Fruit fly (Drosophila melanogaster): Measurements from ENCODE around the gene CG17190.
A peak's percentile ranks its signal among the peaks of the same experiment; 100 is the strongest.

Gene CG17190

DNA sequence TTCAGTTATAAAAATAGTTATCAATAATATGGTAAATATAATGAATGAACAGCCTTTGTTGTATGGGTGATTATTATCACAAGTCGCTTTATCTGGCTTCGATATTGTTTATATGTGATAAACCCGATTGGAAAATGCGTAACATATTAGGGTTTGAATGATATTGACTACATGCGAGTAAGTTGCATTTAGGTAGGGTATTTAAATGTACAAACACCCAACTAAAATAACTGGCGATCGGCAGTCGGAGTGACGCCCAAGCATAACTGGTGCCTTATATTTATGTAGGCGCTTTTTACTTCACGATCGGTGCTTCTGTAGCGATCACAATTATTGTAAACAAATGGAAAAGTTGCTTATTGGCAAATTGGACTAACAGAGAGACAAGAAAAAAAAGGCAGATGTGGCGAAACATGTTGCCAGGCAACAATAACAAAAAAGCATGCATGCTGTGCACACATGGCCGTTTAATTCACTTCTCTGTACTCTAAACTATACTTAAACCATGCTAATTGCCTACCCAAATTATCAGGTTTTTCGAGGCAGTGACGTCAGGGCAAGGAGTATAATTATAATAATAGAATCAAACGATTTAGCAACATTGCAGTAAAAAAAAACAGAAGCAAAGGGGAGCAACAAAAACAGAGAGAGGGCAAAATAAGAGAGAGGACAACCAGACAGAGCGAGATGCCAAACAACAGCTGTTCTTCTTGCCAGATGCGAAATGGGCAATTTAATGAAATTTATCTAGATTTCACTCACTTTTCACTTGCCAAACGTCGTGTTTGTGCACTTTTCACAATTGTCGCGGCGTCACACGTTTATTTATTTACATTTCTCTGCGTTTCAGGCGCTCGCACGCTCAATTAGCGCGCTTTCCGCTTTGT lies 5.7 kb downstream of the CG17190 start (continued):
- peak; percentile 42 for TF ChIP-seq CG6808 (GFP tag; optimal IDR thresholded peaks at IDR 0.05)
- no peak for TF ChIP-seq Ets21C (GFP tag; optimal IDR thresholded peaks at IDR 0.05)
- TF ChIP-seq dac (GFP tag; optimal IDR thresholded peaks at IDR 0.05): no peak
- TF ChIP-seq CG9139 (GFP tag; optimal IDR thresholded peaks at IDR 0.05): peak; percentile 16
- no peak for TF ChIP-seq CG3032 (tag; optimal IDR thresholded peaks at IDR 0.05)

dm6 chr3R:20006617-20007016 lies 6.7 kb downstream of the CG17190 start:
- TF ChIP-seq Eip93F (GFP tag; optimal IDR thresholded peaks at IDR 0.05): no peak
- no peak for TF ChIP-seq CG6854 (GFP tag; optimal IDR thresholded peaks at IDR 0.05)
- TF ChIP-seq dac (GFP tag; optimal IDR thresholded peaks at IDR 0.05): no peak
- TF ChIP-seq Eip75B (GFP tag; optimal IDR thresholded peaks at IDR 0.05): no peak
- no peak for TF ChIP-seq CG10631 (GFP tag; optimal IDR thresholded peaks at IDR 0.05)
- TF ChIP-seq esn (GFP tag; optimal IDR thresholded peaks at IDR 0.05): no peak
- TF ChIP-seq dsx (GFP tag; optimal IDR thresholded peaks at IDR 0.05; ENCODE audit: poor library complexity, severe bottlenecking): no peak
- TF ChIP-seq Ets21C (GFP tag; optimal IDR thresholded peaks at IDR 0.05): no peak

DNA sequence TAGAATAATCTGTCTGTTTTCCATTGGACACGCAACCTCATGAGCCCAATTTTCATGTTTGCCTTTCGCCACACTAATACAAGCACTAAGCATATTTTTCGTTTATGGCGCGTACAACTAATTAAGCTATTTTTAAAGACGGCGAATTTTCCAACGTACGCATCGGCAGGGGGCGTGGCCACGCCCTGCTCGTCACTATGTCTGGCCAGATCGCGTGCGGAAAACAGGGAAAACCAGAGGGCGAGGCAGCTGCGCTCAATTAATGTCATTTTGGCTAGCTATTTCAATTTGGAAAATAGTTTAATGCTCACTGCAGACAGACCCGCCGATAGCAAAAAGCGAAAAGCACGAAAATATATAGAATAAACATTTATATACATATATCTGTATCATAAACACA lies 8.6 kb downstream of the CG17190 start:
- TF ChIP-seq Eip75B (GFP tag; optimal IDR thresholded peaks at IDR 0.05) (no peak), CG7368 (GFP tag; optimal IDR thresholded peaks at IDR 0.05) (no peak), OdsH (GFP tag; optimal IDR thresholded peaks at IDR 0.05) (no peak), CG32006 (GFP tag; optimal IDR thresholded peaks at IDR 0.05) (no peak), topi (GFP tag; optimal IDR thresholded peaks at IDR 0.05) (no peak), pdm3 (GFP tag; optimal IDR thresholded peaks at IDR 0.05) (no peak), svp (GFP tag) (no peak), spab (GFP tag; optimal IDR thresholded peaks at IDR 0.05) (no peak), salr (GFP tag; optimal IDR thresholded peaks at IDR 0.05) (no peak), Ets21C (GFP tag; optimal IDR thresholded peaks at IDR 0.05) (no peak), CG6276 (GFP tag; optimal IDR thresholded peaks at IDR 0.05) (no peak), fd85E (GFP tag; optimal IDR thresholded peaks at IDR 0.05) (no peak), ss (GFP tag; optimal IDR thresholded peaks at IDR 0.05) (no peak), Hr38 (GFP tag; optimal IDR thresholded peaks at IDR 0.05) (no peak), CG6854 (GFP tag; optimal IDR thresholded peaks at IDR 0.05) (no peak), CG6163 (GFP tag; IDR thresholded peaks at IDR 0.05) (no peak), vri (GFP tag; optimal IDR thresholded peaks at IDR 0.05) (no peak), dsx (GFP tag; optimal IDR thresholded peaks at IDR 0.05; ENCODE audit: poor library complexity, severe bottlenecking) (no peak), achi (GFP tag; optimal IDR thresholded peaks at IDR 0.05) (no peak), Ets96B (tag; optimal IDR thresholded peaks at IDR 0.05) (no peak)

DNA sequence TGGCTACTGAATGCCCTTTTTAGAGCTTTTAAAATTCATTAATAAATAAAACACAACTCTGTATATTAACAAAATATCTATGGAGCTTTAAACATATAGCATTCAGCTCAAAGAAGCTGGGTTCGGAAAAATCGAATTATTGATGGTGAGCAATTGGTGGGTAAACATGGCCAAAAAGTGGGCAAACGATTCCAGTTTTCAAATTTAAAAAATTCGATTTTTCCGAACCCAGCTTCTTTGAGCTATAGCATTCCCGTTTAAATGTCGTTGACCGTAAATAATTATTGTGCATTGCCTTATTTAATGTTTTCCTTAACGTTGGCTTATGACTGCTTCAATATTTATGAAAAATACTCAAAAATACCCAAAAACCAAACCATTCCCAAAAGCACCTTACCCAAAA lies 11.7 kb downstream of the CG17190 start:
- no peak for TF ChIP-seq CG6854 (GFP tag; optimal IDR thresholded peaks at IDR 0.05)
- peak; percentile 64 for TF ChIP-seq Smox (GFP tag; optimal IDR thresholded peaks at IDR 0.05)
- TF ChIP-seq acj6 (GFP tag; optimal IDR thresholded peaks at IDR 0.05): peak; percentile 41
- peak; percentile 44 for TF ChIP-seq net (GFP tag; optimal IDR thresholded peaks at IDR 0.05)
- peak; percentile 22 for TF ChIP-seq CG3919 (GFP tag; optimal IDR thresholded peaks at IDR 0.05)
- TF ChIP-seq CG34406 (GFP tag; optimal IDR thresholded peaks at IDR 0.05): peak; percentile 46
- peak; percentile 72 for TF ChIP-seq CG32006 (GFP tag; optimal IDR thresholded peaks at IDR 0.05)
- TF ChIP-seq Hr38 (GFP tag; optimal IDR thresholded peaks at IDR 0.05): no peak
- peak; percentile 35 for TF ChIP-seq achi (GFP tag; optimal IDR thresholded peaks at IDR 0.05)
- TF ChIP-seq dac (GFP tag; optimal IDR thresholded peaks at IDR 0.05): peak; percentile 37
- TF ChIP-seq Eip78C (GFP tag): peak; percentile 77
- no peak for TF ChIP-seq Ets96B (tag; optimal IDR thresholded peaks at IDR 0.05)
- peak; percentile 30 for TF ChIP-seq CG10669 (GFP tag; optimal IDR thresholded peaks at IDR 0.05)
- TF ChIP-seq CG6163 (GFP tag; IDR thresholded peaks at IDR 0.05): no peak
- peak in 1 of 2 experiments; percentile 55 for TF ChIP-seq salr (GFP tag; optimal IDR thresholded peaks at IDR 0.05)
- peak; percentile 38 for TF ChIP-seq Ets21C (GFP tag; optimal IDR thresholded peaks at IDR 0.05)
- TF ChIP-seq CG6792 (GFP tag; optimal IDR thresholded peaks at IDR 0.05): peak; percentile 34
- peak; percentile 45 for TF ChIP-seq CG10631 (GFP tag; optimal IDR thresholded peaks at IDR 0.05)
- TF ChIP-seq CG16779 (tag; optimal IDR thresholded peaks at IDR 0.05): no peak
- TF ChIP-seq Eip75B (GFP tag; optimal IDR thresholded peaks at IDR 0.05): peak; percentile 59
- TF ChIP-seq Blimp-1 (GFP tag; optimal IDR thresholded peaks at IDR 0.05): no peak
- peak; percentile 24 for TF ChIP-seq CG11902 (GFP tag; optimal IDR thresholded peaks at IDR 0.05)
- peak; percentile 16 for TF ChIP-seq spab (GFP tag; optimal IDR thresholded peaks at IDR 0.05)
- peak in 1 of 2 experiments; percentile 49 for TF ChIP-seq ss (GFP tag; optimal IDR thresholded peaks at IDR 0.05)
- peak; percentile 69 for TF ChIP-seq Met (GFP tag; optimal IDR thresholded peaks at IDR 0.05)
- peak; percentile 10 for TF ChIP-seq OdsH (GFP tag; optimal IDR thresholded peaks at IDR 0.05)
- peak; percentile 45 for TF ChIP-seq Hr39 (GFP tag; optimal IDR thresholded peaks at IDR 0.05)
- TF ChIP-seq fd59A (GFP tag; optimal IDR thresholded peaks at IDR 0.05): peak; percentile 23

All from whole organism, prepupa.